Fruit fly (Drosophila melanogaster) whole organism, embryonic: Measurements from ENCODE around the gene xmas.

Experiments
- ATbp ChIP-seq: fragments of 200-800 bp; sonication (Bioruptor generic); optimal IDR thresholded peaks from 2 replicates; lab custom pipeline; 2017; ENCODE audit warnings: missing biosample characterization, mild to moderate bottlenecking, missing genetic modification characterization, missing genetic modification reagents
- CG11085 ChIP-seq: fragments of 200-800 bp; sonication (Bioruptor generic); IDR thresholded peaks from 2 replicates; pipeline ENCODE4 v1.3.6; 2022; ENCODE audit warnings: missing biosample characterization, missing genetic modification characterization
- CG11723 ChIP-seq: fragments of 200-800 bp; sonication (Bioruptor generic); optimal IDR thresholded peaks from 2 replicates; lab custom pipeline; 2017; ENCODE audit warnings: missing biosample characterization, mild to moderate bottlenecking, missing genetic modification characterization
- CG12942 ChIP-seq: fragments of 200-800 bp; sonication (Bioruptor generic); optimal IDR thresholded peaks from 3 replicates; lab custom pipeline; 2016; ENCODE audit warnings: missing biosample characterization, missing genetic modification characterization
- CG14441 ChIP-seq: fragments of 200-800 bp; sonication (Bioruptor generic); IDR thresholded peaks from 2 replicates; pipeline ENCODE4 v1.3.6; 2022; ENCODE audit warnings: missing biosample characterization, missing genetic modification characterization
- CG15011 ChIP-seq: fragments of 200-800 bp; sonication (Bioruptor generic); optimal IDR thresholded peaks from 3 replicates; lab custom pipeline; 2018; ENCODE audit warnings: missing biosample characterization, mild to moderate bottlenecking, missing genetic modification characterization
- CG15269 ChIP-seq: fragments of 200-800 bp; sonication (Bioruptor generic); optimal IDR thresholded peaks from 2 replicates; lab custom pipeline; 2018; ENCODE audit warnings: missing biosample characterization, mild to moderate bottlenecking, missing genetic modification characterization, moderate library complexity
- CG16815 ChIP-seq: fragments of 200-800 bp; sonication (Bioruptor generic); optimal IDR thresholded peaks from 3 replicates; lab custom pipeline; 2017; ENCODE audit warnings: missing biosample characterization, mild to moderate bottlenecking, missing genetic modification characterization
- CG17361 ChIP-seq: fragments of 200-800 bp; sonication (Bioruptor generic); IDR thresholded peaks from 3 replicates; pipeline ENCODE4 v1.3.6; 2022; ENCODE audit warnings: missing biosample characterization, missing genetic modification characterization
- CG1792 ChIP-seq: fragments of 200-800 bp; sonication (Bioruptor generic); optimal IDR thresholded peaks from 2 replicates; lab custom pipeline; 2016; ENCODE audit warnings: missing biosample characterization, missing genetic modification characterization
- CG2116 ChIP-seq: fragments of 200-800 bp; sonication (Bioruptor generic); optimal IDR thresholded peaks from 3 replicates; lab custom pipeline; 2018; ENCODE audit warnings: missing biosample characterization, mild to moderate bottlenecking, missing genetic modification characterization
- CG2875 ChIP-seq: fragments of 200-800 bp; sonication (Bioruptor generic); optimal IDR thresholded peaks from 2 replicates; lab custom pipeline; 2017; ENCODE audit warnings: missing biosample characterization, mild to moderate bottlenecking, missing genetic modification characterization, missing genetic modification reagents
- CG31224 ChIP-seq: fragments of 200-800 bp; sonication (Bioruptor generic); IDR thresholded peaks from 2 replicates; pipeline ENCODE4 v1.3.6; 2022; ENCODE audit warnings: missing biosample characterization, missing genetic modification characterization
- CG3847 ChIP-seq: fragments of 200-800 bp; sonication (Bioruptor generic); IDR thresholded peaks from 2 replicates; pipeline ENCODE4 v1.3.6; 2022; ENCODE audit warnings: missing biosample characterization, missing genetic modification characterization
- CG4404 ChIP-seq: fragments of 200-800 bp; sonication (Bioruptor generic); IDR thresholded peaks from 2 replicates; pipeline ENCODE4 v1.3.6; 2022; ENCODE audit warnings: missing biosample characterization, missing genetic modification characterization
- CG6654 ChIP-seq: fragments of 200-800 bp; sonication (Bioruptor generic); optimal IDR thresholded peaks from 2 replicates; lab custom pipeline; 2017; ENCODE audit warnings: missing biosample characterization, mild to moderate bottlenecking, missing genetic modification characterization
- CG6791 ChIP-seq: fragments of 200-800 bp; sonication (Bioruptor generic); IDR thresholded peaks from 3 replicates; pipeline ENCODE4 v1.3.6; 2022; ENCODE audit warnings: missing biosample characterization, missing genetic modification characterization; ENCODE audit not compliant: partially characterized antibody
- CG8388 ChIP-seq: fragments of 200-800 bp; sonication (Bioruptor generic); optimal IDR thresholded peaks from 2 replicates; lab custom pipeline; 2019; ENCODE audit warnings: missing biosample characterization, mild to moderate bottlenecking, missing genetic modification characterization, moderate library complexity
- CG8478 ChIP-seq: fragments of >200 bp; optimal IDR thresholded peaks from 2 replicates; lab custom pipeline; 2018
- CG9609 ChIP-seq: fragments of 200-800 bp; sonication (Bioruptor generic); optimal IDR thresholded peaks from 3 replicates; lab custom pipeline; 2016; ENCODE audit warnings: missing biosample characterization, missing genetic modification characterization
- CG9817 ChIP-seq: fragments of 200-800 bp; sonication (Bioruptor generic); optimal IDR thresholded peaks from 2 replicates; lab custom pipeline; 2018; ENCODE audit warnings: missing biosample characterization, mild to moderate bottlenecking, missing genetic modification characterization, moderate library complexity
- Dll ChIP-seq: fragments of 200-800 bp; sonication (Bioruptor generic); IDR thresholded peaks from 4 replicates; pipeline ENCODE4 v1.3.6; 2022; ENCODE audit warnings: missing biosample characterization, missing genetic modification characterization; ENCODE audit not compliant: partially characterized antibody
- Hand ChIP-seq: fragments of 200-800 bp; sonication (Bioruptor generic); optimal IDR thresholded peaks from 2 replicates; lab custom pipeline; 2017; ENCODE audit warnings: mild to moderate bottlenecking, missing biosample characterization, missing genetic modification reagents, missing genetic modification characterization
- Hmx ChIP-seq: fragments of 200-800 bp; sonication (Bioruptor generic); optimal IDR thresholded peaks from 2 replicates; lab custom pipeline; 2016; ENCODE audit warnings: missing biosample characterization, missing genetic modification characterization
- Max ChIP-seq: fragments of 200-800 bp; sonication (Bioruptor generic); optimal IDR thresholded peaks from 2 replicates; lab custom pipeline; 2016; ENCODE audit warnings: missing biosample characterization, mild to moderate bottlenecking, missing genetic modification characterization
- Mrtf ChIP-seq: fragments of 200-800 bp; sonication (Bioruptor generic); IDR thresholded peaks from 3 replicates; pipeline ENCODE4 v1.3.6; 2022; ENCODE audit warnings: missing biosample characterization, missing genetic modification characterization
- Myb ChIP-seq: fragments of 200-800 bp; sonication (Bioruptor generic); optimal IDR thresholded peaks from 2 replicates; lab custom pipeline; 2016; ENCODE audit warnings: missing biosample characterization, missing genetic modification characterization
- NC2β ChIP-seq: fragments of 200-800 bp; sonication (Bioruptor generic); optimal IDR thresholded peaks from 2 replicates; lab custom pipeline; 2016; ENCODE audit warnings: missing biosample characterization, missing genetic modification characterization
- Nf-YA ChIP-seq: fragments of 200-800 bp; sonication (Bioruptor generic); IDR thresholded peaks from 2 replicates; pipeline ENCODE4 v1.3.6; 2022; ENCODE audit warnings: missing biosample characterization, missing genetic modification characterization
- Poxn ChIP-seq: fragments of 200-800 bp; sonication (Bioruptor generic); IDR thresholded peaks from 2 replicates; pipeline ENCODE4 v1.3.6; 2022; ENCODE audit warnings: missing biosample characterization, missing genetic modification characterization
- Ptx1 ChIP-seq: fragments of 200-800 bp; sonication (Bioruptor generic); IDR thresholded peaks from 2 replicates; pipeline ENCODE4 v1.3.6; 2022; ENCODE audit warnings: missing biosample characterization, missing genetic modification characterization
- ase ChIP-seq: fragments of 200-800 bp; sonication (Bioruptor generic); IDR thresholded peaks from 3 replicates; pipeline ENCODE4 v1.3.6; 2022; ENCODE audit warnings: missing biosample characterization, missing genetic modification characterization
- bab2 ChIP-seq: fragments of 200-800 bp; sonication (Bioruptor generic); optimal IDR thresholded peaks from 2 replicates; lab custom pipeline; 2016; ENCODE audit warnings: missing biosample characterization, missing genetic modification characterization
- danr ChIP-seq: fragments of 200-800 bp; sonication (Bioruptor generic); IDR thresholded peaks from 2 replicates; pipeline ENCODE4 v1.3.6; 2022; ENCODE audit warnings: missing biosample characterization, missing genetic modification characterization
- dmrt11E ChIP-seq: fragments of 200-800 bp; sonication (Bioruptor generic); optimal IDR thresholded peaks from 3 replicates; lab custom pipeline; 2018; ENCODE audit warnings: missing biosample characterization, mild to moderate bottlenecking, missing genetic modification characterization, moderate library complexity
- eve ChIP-seq, 2 experiments: fragments of >200 bp; optimal IDR thresholded peaks; 2 replicates each; lab custom pipeline; 2017; ENCODE audit warnings: missing biosample characterization in 2 of 2, missing genetic modification characterization in 2 of 2
- fd3F ChIP-seq: fragments of 200-800 bp; sonication (Bioruptor generic); optimal IDR thresholded peaks from 2 replicates; lab custom pipeline; 2018; ENCODE audit warnings: missing biosample characterization, mild to moderate bottlenecking, missing genetic modification characterization, moderate library complexity
- ham ChIP-seq: fragments of 200-800 bp; sonication (Bioruptor generic); IDR thresholded peaks from 2 replicates; pipeline ENCODE4 v1.3.6; 2022; ENCODE audit warnings: missing biosample characterization, missing genetic modification characterization
- jigr1 ChIP-seq: fragments of 200-800 bp; sonication (Bioruptor generic); IDR thresholded peaks from 3 replicates; pipeline ENCODE4 v1.3.6; 2022; ENCODE audit warnings: missing biosample characterization, missing genetic modification characterization
- lab ChIP-seq: fragments of 200-800 bp; sonication (Bioruptor generic); optimal IDR thresholded peaks from 3 replicates; lab custom pipeline; 2017; ENCODE audit warnings: missing biosample characterization, missing genetic modification characterization, mild to moderate bottlenecking, moderate library complexity, missing genetic modification reagents
- pfk ChIP-seq: fragments of 200-800 bp; sonication (Bioruptor generic); optimal IDR thresholded peaks from 2 replicates; lab custom pipeline; 2018; ENCODE audit warnings: missing biosample characterization, mild to moderate bottlenecking, missing genetic modification characterization, moderate library complexity
- psq ChIP-seq: fragments of 200-800 bp; sonication (Bioruptor generic); optimal IDR thresholded peaks from 2 replicates; lab custom pipeline; 2017; ENCODE audit warnings: missing biosample characterization, missing genetic modification characterization
- pum ChIP-seq: fragments of 200-800 bp; sonication (Bioruptor generic); optimal IDR thresholded peaks from 2 replicates; lab custom pipeline; 2016; ENCODE audit warnings: missing biosample characterization, missing genetic modification characterization
- repo ChIP-seq: fragments of 200-800 bp; sonication (Bioruptor generic); optimal IDR thresholded peaks from 2 replicates; lab custom pipeline; 2016; ENCODE audit warnings: missing biosample characterization, missing genetic modification characterization
- rib ChIP-seq: fragments of 200-800 bp; sonication (Bioruptor generic); IDR thresholded peaks from 2 replicates; pipeline ENCODE4 v1.3.6; 2022; ENCODE audit warnings: missing biosample characterization, missing genetic modification characterization
- sc ChIP-seq, 3 experiments: fragments of >200 bp in 2 of 3; fragments of 200-800 bp in 1 of 3; sonication (Bioruptor generic) in 1 of 3; optimal IDR thresholded peaks; 2 replicates in 2 of 3; 3 replicates in 1 of 3; lab custom pipeline; 2017; ENCODE audit warnings: mild to moderate bottlenecking in 1 of 3, missing biosample characterization in 1 of 3, missing genetic modification characterization in 1 of 3, missing genetic modification reagents in 1 of 3
- scrt ChIP-seq: fragments of 200-800 bp; sonication (Bioruptor generic); optimal IDR thresholded peaks from 2 replicates; lab custom pipeline; 2018; ENCODE audit warnings: missing biosample characterization, mild to moderate bottlenecking, missing genetic modification characterization, moderate library complexity
- sob ChIP-seq: fragments of 200-800 bp; sonication (Bioruptor generic); IDR thresholded peaks from 2 replicates; pipeline ENCODE4 v1.3.6; 2022; ENCODE audit warnings: missing biosample characterization, missing genetic modification characterization
- tna ChIP-seq: fragments of 200-800 bp; sonication (Bioruptor generic); IDR thresholded peaks from 2 replicates; pipeline ENCODE4 v1.3.6; 2022; ENCODE audit warnings: missing biosample characterization, missing genetic modification characterization; ENCODE audit not compliant: partially characterized antibody

Gene xmas

dm6 chrX:17147983-17148637, 11.0 kb downstream of the xmas start, which contains the start of gene RpS5a (continued):
- TF ChIP-seq Myb (GFP tag; lab: Kevin White, UChicago) = peak; percentile 64
- TF ChIP-seq Ptx1 = peak; percentile 78
- TF ChIP-seq CG4404 (GFP tag; lab: Robert Waterston, UW) = peak; percentile 73
- TF ChIP-seq jigr1 (GFP tag; lab: Robert Waterston, UW) = no peak
- peak; percentile 86 for TF ChIP-seq Dll (GFP tag; lab: Robert Waterston, UW)
- peak; percentile 82 for TF ChIP-seq CG17361 (GFP tag; lab: Robert Waterston, UW)
- TF ChIP-seq Mrtf (GFP tag; lab: Robert Waterston, UW) = no peak
- TF ChIP-seq psq (GFP tag; lab: Kevin White, UChicago) = no peak
- no peak for TF ChIP-seq sc (optimal IDR thresholded peaks at IDR 0.05; lab: Kevin White, UChicago)
- peak; percentile 76 for TF ChIP-seq sc (GFP tag; optimal IDR thresholded peaks at IDR 0.05; lab: Kevin White, UChicago)
- peak; percentile 77 for TF ChIP-seq CG9817 (tag; lab: Kevin White, UChicago)
- peak; percentile 98 for TF ChIP-seq CG2116 (GFP tag; lab: Kevin White, UChicago)
- TF ChIP-seq CG6791 = peak; percentile 72; the same call in 1 of the 3 replicates
- peak; percentile 83 for TF ChIP-seq CG11723 (GFP tag; lab: Kevin White, UChicago)
- TF ChIP-seq CG12942 (GFP tag; lab: Kevin White, UChicago) = peak; percentile 69
- peak; percentile 78 for TF ChIP-seq sob (GFP tag; lab: Robert Waterston, UW)
- 0 out of 2 replicates have a peak, but pooled peaks have one; percentile 24 for TF ChIP-seq danr (GFP tag; lab: Robert Waterston, UW)
- TF ChIP-seq CG1792 = peak; percentile 69
- peak; percentile 75 for TF ChIP-seq dmrt11E (tag; lab: Kevin White, UChicago)
- TF ChIP-seq Hand = peak; percentile 57
- TF ChIP-seq CG31224 (GFP tag; lab: Robert Waterston, UW) = no peak
- no peak for TF ChIP-seq Hmx (GFP tag; lab: Kevin White, UChicago)
- TF ChIP-seq CG15269 (tag; lab: Kevin White, UChicago) = peak; percentile 58
- TF ChIP-seq rib (GFP tag; lab: Robert Waterston, UW) = 0 out of 2 replicates have a peak, but pooled peaks have one; percentile 14
- TF ChIP-seq tna (GFP tag; lab: Robert Waterston, UW) = peak; percentile 59; the same call in 1 of the 2 replicates
- peak; percentile 61 for TF ChIP-seq fd3F (GFP tag; lab: Kevin White, UChicago)
- peak; percentile 40 for TF ChIP-seq CG8388 (GFP tag; lab: Kevin White, UChicago)
- TF ChIP-seq scrt (GFP tag; lab: Kevin White, UChicago) = peak; percentile 85
- TF ChIP-seq ase (GFP tag; lab: Robert Waterston, UW) = peak; percentile 63; the same call in 2 of the 3 replicates
- TF ChIP-seq ATbp (GFP tag; lab: Kevin White, UChicago) = peak; percentile 77
- TF ChIP-seq CG9609 = peak; percentile 86
- peak; percentile 90 for TF ChIP-seq NC2β (GFP tag; lab: Kevin White, UChicago)
- TF ChIP-seq repo (GFP tag; lab: Kevin White, UChicago) = peak; percentile 74
- peak; percentile 74 for TF ChIP-seq CG14441
- TF ChIP-seq CG16815 (GFP tag; lab: Kevin White, UChicago) = peak; percentile 67
- TF ChIP-seq ham (GFP tag; lab: Robert Waterston, UW) = no peak
- TF ChIP-seq CG8478 (lab: Kevin White, UChicago) = peak; percentile 83
- TF ChIP-seq eve (GFP tag; optimal IDR thresholded peaks at IDR 0.05; lab: Kevin White, UChicago) = peak in 1 of 2 experiments; percentile 17
- peak; percentile 68 for TF ChIP-seq pum (GFP tag; lab: Kevin White, UChicago)
- 0 out of 2 replicates have a peak, but pooled peaks have one; percentile 24 for TF ChIP-seq Poxn (GFP tag; lab: Robert Waterston, UW)
- TF ChIP-seq CG3847 (GFP tag; lab: Robert Waterston, UW) = peak; percentile 86
- peak; percentile 58 for TF ChIP-seq Max (GFP tag; lab: Kevin White, UChicago)
- TF ChIP-seq CG11085 (GFP tag; lab: Robert Waterston, UW) = peak; percentile 47; the same call in 1 of the 2 replicates
- TF ChIP-seq pfk (GFP tag; lab: Kevin White, UChicago) = peak; percentile 72
- peak; percentile 86 for TF ChIP-seq CG15011 (GFP tag; lab: Kevin White, UChicago)
- peak; percentile 50; the same call in 1 of the 2 replicates for TF ChIP-seq Nf-YA
- TF ChIP-seq CG2875 (GFP tag; lab: Kevin White, UChicago) = peak; percentile 84
- peak; percentile 58 for TF ChIP-seq CG6654 (GFP tag; lab: Kevin White, UChicago)
- TF ChIP-seq bab2 = peak; percentile 67
- peak; percentile 93 for TF ChIP-seq lab
